Worm (Caenorhabditis elegans): ENCODE results near the gene T11F9.10.

Gene T11F9.10

DNA sequence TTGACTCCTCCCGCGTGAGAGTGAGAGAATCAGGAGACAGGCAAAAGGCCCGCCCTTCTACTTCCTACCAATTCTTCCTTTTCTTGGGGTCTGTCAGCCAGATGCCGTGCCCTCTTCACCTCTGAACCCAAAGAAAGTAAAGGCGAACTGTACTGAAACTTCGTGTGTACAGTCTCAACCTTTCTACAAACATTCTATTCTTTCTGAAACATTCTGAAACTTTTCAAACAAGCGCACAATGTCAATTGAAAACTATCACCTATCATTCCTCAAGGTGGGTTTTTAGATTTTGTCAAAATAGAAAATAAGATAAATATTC lies 45.7 kb downstream of the T11F9.10 start:
- no peak for TF ChIP-seq ama-1 (optimal IDR thresholded peaks at IDR 0.05)
- TF ChIP-seq syd-9 (tag; optimal IDR thresholded peaks at IDR 0.05) = no peak
- TF ChIP-seq unc-86 (tag; optimal IDR thresholded peaks at IDR 0.05) = no peak
- TF ChIP-seq pat-9 (tag; optimal IDR thresholded peaks at IDR 0.05) = no peak
- TF ChIP-seq T23F11.4 (GFP tag; optimal IDR thresholded peaks at IDR 0.05) = no peak
- no peak for TF ChIP-seq ceh-22 (tag; optimal IDR thresholded peaks at IDR 0.05)
- no peak for TF ChIP-seq hlh-15 (tag; optimal IDR thresholded peaks at IDR 0.05)
- no peak for TF ChIP-seq K09A11.1 (tag; optimal IDR thresholded peaks at IDR 0.05; ENCODE audit: insufficient read depth)
- no peak for TF ChIP-seq nfya-1 (tag; optimal IDR thresholded peaks at IDR 0.05)

- TF ChIP-seq fkh-10 (GFP tag; optimal IDR thresholded peaks at IDR 0.05) (no peak), unc-42 (tag; optimal IDR thresholded peaks at IDR 0.05) (no peak), pha-4 (tag; optimal IDR thresholded peaks at IDR 0.05) (no peak), C38D4.7 (GFP tag; optimal IDR thresholded peaks at IDR 0.05) (no peak), ceh-14 (tag; optimal IDR thresholded peaks at IDR 0.05) (no peak), rnt-1 (tag; optimal IDR thresholded peaks at IDR 0.05) (no peak), ceh-34 (tag; optimal IDR thresholded peaks at IDR 0.05) (no peak), lim-6 (tag; optimal IDR thresholded peaks at IDR 0.05) (no peak), fax-1 (tag; optimal IDR thresholded peaks at IDR 0.05) (no peak), T23F11.4 (GFP tag; optimal IDR thresholded peaks at IDR 0.05) (no peak), npax-4 (tag; optimal IDR thresholded peaks at IDR 0.05) (no peak), elt-4 (tag; optimal IDR thresholded peaks at IDR 0.05) (no peak), eyg-1 (tag; optimal IDR thresholded peaks at IDR 0.05) (no peak), che-1 (tag; optimal IDR thresholded peaks at IDR 0.05) (no peak), ztf-16 (tag; optimal IDR thresholded peaks at IDR 0.05) (no peak), syd-9 (tag; optimal IDR thresholded peaks at IDR 0.05) (no peak), hlh-6 (tag; optimal IDR thresholded peaks at IDR 0.05) (no peak), ceh-31 (tag; optimal IDR thresholded peaks at IDR 0.05) (no peak), ref-2 (tag; optimal IDR thresholded peaks at IDR 0.05) (no peak), elt-2 (tag; optimal IDR thresholded peaks at IDR 0.05) (no peak)
Measured at ce11 chrV:11532964-11533363, 46.2 kb downstream of the T11F9.10 start.

- TF ChIP-seq ets-4 (tag; optimal IDR thresholded peaks at IDR 0.05) (no peak), odd-2 (tag; optimal IDR thresholded peaks at IDR 0.05) (no peak), eyg-1 (tag; optimal IDR thresholded peaks at IDR 0.05) (no peak), F13H6.1 (tag; optimal IDR thresholded peaks at IDR 0.05) (no peak), K02D7.2 (tag; optimal IDR thresholded peaks at IDR 0.05) (no peak), madf-2 (tag; optimal IDR thresholded peaks at IDR 0.05) (no peak), ceh-34 (tag; optimal IDR thresholded peaks at IDR 0.05) (no peak), dmd-4 (tag; optimal IDR thresholded peaks at IDR 0.05; ENCODE audit: borderline replicate concordance) (no peak), lim-6 (tag; optimal IDR thresholded peaks at IDR 0.05) (no peak), hlh-6 (tag; optimal IDR thresholded peaks at IDR 0.05) (no peak), zip-5 (tag; optimal IDR thresholded peaks at IDR 0.05) (no peak), ceh-19 (GFP tag; optimal IDR thresholded peaks at IDR 0.05) (no peak), unc-42 (tag; optimal IDR thresholded peaks at IDR 0.05) (no peak), ceh-24 (tag; optimal IDR thresholded peaks at IDR 0.05) (no peak)
Measured at ce11 chrV:11533365-11533949, 46.7 kb downstream of the T11F9.10 start.

DNA sequence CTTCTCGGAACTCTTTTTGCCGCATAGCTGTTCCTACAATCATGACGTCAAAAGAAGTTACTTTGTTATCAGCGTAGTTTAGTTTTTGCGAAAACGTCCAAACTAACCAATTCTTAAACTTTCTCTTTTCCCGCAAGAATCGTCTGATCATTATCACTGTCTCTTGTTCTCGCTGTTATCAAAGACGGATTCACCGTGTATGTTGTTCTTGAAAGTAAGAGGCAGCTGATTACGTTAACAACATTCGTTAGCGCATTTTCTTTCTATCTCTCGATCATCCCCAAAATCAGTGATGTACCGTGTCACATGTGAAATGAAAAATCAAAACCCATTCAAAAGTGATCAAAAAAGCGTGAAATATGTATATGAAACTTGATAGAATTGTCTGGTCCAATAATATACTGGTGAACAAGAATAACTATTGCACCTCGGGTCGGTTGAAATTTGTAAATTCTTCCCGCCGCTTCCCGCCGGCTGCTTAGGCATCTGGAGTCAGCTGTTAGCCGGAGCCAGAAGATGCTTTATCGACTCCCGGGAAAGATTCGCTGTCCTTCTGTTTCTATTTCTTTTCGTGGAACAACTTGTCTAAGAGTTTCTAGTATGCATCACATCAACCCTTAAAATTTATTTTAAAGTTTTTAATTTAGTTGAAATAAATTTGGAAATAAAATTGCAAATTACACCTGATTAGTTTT lies 47.9 kb downstream of the T11F9.10 start:
- TF ChIP-seq elt-2 (tag; optimal IDR thresholded peaks at IDR 0.05) (peak; percentile 67), fkh-10 (GFP tag; optimal IDR thresholded peaks at IDR 0.05) (no peak)

Measured in whole organism, late embryonic.